Worm (Caenorhabditis elegans) whole organism, L4 larva: ENCODE measurements around the gene cwf-19L2.

Source experiments
- D1046.2 ChIP-seq: fragments of 200-800 bp; sonication (Bioruptor generic); IDR thresholded peaks from 2 replicates; pipeline ENCODE4 v1.3.6; 2022; ENCODE audit warnings: missing genetic modification characterization, missing compliant biosample characterization
- ces-1 ChIP-seq: fragments of 150-350 bp; sonication (generic microtip); optimal IDR thresholded peaks from 4 replicates; lab custom pipeline; 2014; ENCODE audit warnings: missing biosample characterization, missing genetic modification reagents, missing genetic modification characterization
- nhr-42 ChIP-seq: fragments of 200-800 bp; sonication (Bioruptor generic); IDR thresholded peaks from 2 replicates; pipeline ENCODE4 v1.3.6; 2022; ENCODE audit warnings: missing genetic modification characterization, missing compliant biosample characterization
- nhr-6 ChIP-seq: fragments of 150-350 bp; optimal IDR thresholded peaks from 2 replicates; lab custom pipeline; 2014; ENCODE audit warnings: missing biosample characterization, missing genetic modification characterization
- nhr-76 ChIP-seq: fragments of 150-350 bp; optimal IDR thresholded peaks from 2 replicates; lab custom pipeline; 2014; ENCODE audit warnings: missing biosample characterization, missing genetic modification characterization
- pqm-1 ChIP-seq: sonication (generic microtip); optimal IDR thresholded peaks from 2 replicates; lab custom pipeline; 2017; ENCODE audit warnings: missing biosample characterization, missing genetic modification characterization
- unc-62 ChIP-seq, 3 experiments: fragments of 150-350 bp in 1 of 3; sonication (generic microtip); optimal IDR thresholded peaks in 2 of 3; peaks in 1 of 3; 1 replicate in 1 of 3; 2 replicates in 2 of 3; lab custom pipeline; 2014 to 2017; ENCODE audit warnings: missing biosample characterization in 3 of 3, missing genetic modification characterization in 3 of 3, missing genetic modification reagents in 3 of 3, missing genotype in 1 of 3
- ztf-7 ChIP-seq: fragments of 150-350 bp; optimal IDR thresholded peaks from 2 replicates; lab custom pipeline; 2014; ENCODE audit warnings: missing biosample characterization, missing genetic modification characterization

- TF ChIP-seq nhr-76 (tag; lab: Kevin White, UChicago) (no peak), ztf-7 (tag; lab: Kevin White, UChicago) (no peak), unc-62 (GFP tag; optimal IDR thresholded peaks at IDR 0.05 in 1 of 2; lab: Kevin White, UChicago) (no peak), unc-62 (tag; optimal IDR thresholded peaks at IDR 0.05; lab: Kevin White, UChicago) (no peak), nhr-6 (tag; lab: Kevin White, UChicago) (no peak), nhr-42 (no peak), pqm-1 (tag; lab: Kevin White, UChicago) (no peak), D1046.2 (GFP tag; lab: Robert Waterston, UW) (no peak), ces-1 (GFP tag; lab: Kevin White, UChicago) (no peak)
These were observed 4.6 kb downstream of the cwf-19L2 start for ce11 chrIII:7298045-7298444.
